Fruit fly (Drosophila melanogaster) whole organism, adult: ENCODE results near the gene Arl2.

Source experiments
- CG11617 ChIP-seq: fragments of 200-800 bp; sonication (Bioruptor generic); optimal IDR thresholded peaks from 2 replicates; lab custom pipeline; 2017; ENCODE audit warnings: mild to moderate bottlenecking, missing biosample characterization, missing genetic modification reagents, missing genetic modification characterization
- CG12768 ChIP-seq: fragments of 200-800 bp; sonication (Bioruptor generic); optimal IDR thresholded peaks from 2 replicates; lab custom pipeline; 2017; ENCODE audit warnings: missing biosample characterization, missing genetic modification characterization, mild to moderate bottlenecking, moderate library complexity, missing genetic modification reagents
- CG14711 ChIP-seq: fragments of 200-800 bp; sonication (Bioruptor generic); optimal IDR thresholded peaks from 2 replicates; lab custom pipeline; 2018; ENCODE audit warnings: missing biosample characterization, mild to moderate bottlenecking, missing genetic modification characterization, moderate library complexity
- CG1620 ChIP-seq: fragments of 200-800 bp; sonication (Bioruptor generic); optimal IDR thresholded peaks from 2 replicates; lab custom pipeline; 2016; ENCODE audit warnings: missing biosample characterization, missing genetic modification characterization
- CG33017 ChIP-seq: fragments of 200-800 bp; sonication (Bioruptor generic); optimal IDR thresholded peaks from 2 replicates; lab custom pipeline; 2018; ENCODE audit warnings: missing biosample characterization, mild to moderate bottlenecking, missing genetic modification characterization, moderate library complexity
- CG5204 ChIP-seq: fragments of 200-800 bp; sonication (Bioruptor generic); optimal IDR thresholded peaks from 2 replicates; lab custom pipeline; 2016; ENCODE audit warnings: missing biosample characterization, missing genetic modification characterization
- CG7045 ChIP-seq: fragments of 200-800 bp; sonication (Bioruptor generic); optimal IDR thresholded peaks from 2 replicates; lab custom pipeline; 2017; ENCODE audit warnings: missing biosample characterization, mild to moderate bottlenecking, missing genetic modification characterization
- CG7101 ChIP-seq: fragments of 200-800 bp; sonication (Bioruptor generic); optimal IDR thresholded peaks from 2 replicates; lab custom pipeline; 2018; ENCODE audit warnings: missing biosample characterization, mild to moderate bottlenecking, missing genetic modification characterization, moderate library complexity
- Clk ChIP-seq: fragments of 200-800 bp; sonication (Bioruptor generic); optimal IDR thresholded peaks from 2 replicates; lab custom pipeline; 2017; ENCODE audit warnings: missing biosample characterization, missing genetic modification characterization
- Crg-1 ChIP-seq: fragments of 200-800 bp; sonication (Bioruptor generic); optimal IDR thresholded peaks from 2 replicates; lab custom pipeline; 2016; ENCODE audit warnings: missing biosample characterization, missing genetic modification characterization
- Hr96 ChIP-seq: fragments of 200-800 bp; sonication (Bioruptor generic); optimal IDR thresholded peaks from 2 replicates; lab custom pipeline; 2016; ENCODE audit warnings: missing biosample characterization, missing genetic modification characterization
- Mnt ChIP-seq: fragments of 200-800 bp; sonication (Bioruptor generic); optimal IDR thresholded peaks from 2 replicates; lab custom pipeline; 2016; ENCODE audit warnings: missing biosample characterization, mild to moderate bottlenecking, missing genetic modification characterization
- bab1 ChIP-seq: fragments of 200-800 bp; sonication (Bioruptor generic); optimal IDR thresholded peaks from 3 replicates; lab custom pipeline; 2019; ENCODE audit warnings: missing biosample characterization, mild to moderate bottlenecking, missing genetic modification characterization, moderate library complexity
- cic ChIP-seq: fragments of 200-800 bp; sonication (Bioruptor generic); optimal IDR thresholded peaks from 2 replicates; lab custom pipeline; 2017; ENCODE audit warnings: missing biosample characterization, mild to moderate bottlenecking, missing genetic modification characterization, moderate library complexity
- cnc ChIP-seq, 2 experiments: fragments of >200 bp; optimal IDR thresholded peaks; 2 replicates each; lab custom pipeline; 2017
- kay ChIP-seq: fragments of 200-800 bp; sonication (Bioruptor generic); peaks from one replicate; lab custom pipeline; 2016; ENCODE audit warnings: missing biosample characterization, missing genetic modification characterization, borderline replicate concordance
- ovo ChIP-seq: fragments of 200-800 bp; sonication (Bioruptor generic); optimal IDR thresholded peaks from 2 replicates; lab custom pipeline; 2016; ENCODE audit warnings: missing biosample characterization, missing genetic modification characterization
- pad ChIP-seq: fragments of 200-800 bp; sonication (Bioruptor generic); optimal IDR thresholded peaks from 3 replicates; lab custom pipeline; 2017; ENCODE audit warnings: missing biosample characterization, missing genetic modification characterization, mild to moderate bottlenecking, moderate library complexity, missing genetic modification reagents
- tj ChIP-seq: fragments of 200-800 bp; sonication (Bioruptor generic); optimal IDR thresholded peaks from 3 replicates; lab custom pipeline; 2017; ENCODE audit warnings: missing biosample characterization, mild to moderate bottlenecking, missing genetic modification characterization, moderate library complexity
- toe ChIP-seq: fragments of 200-800 bp; sonication (Bioruptor generic); optimal IDR thresholded peaks from 2 replicates; lab custom pipeline; 2016; ENCODE audit warnings: missing biosample characterization, missing genetic modification characterization

The Arl2 gene

DNA sequence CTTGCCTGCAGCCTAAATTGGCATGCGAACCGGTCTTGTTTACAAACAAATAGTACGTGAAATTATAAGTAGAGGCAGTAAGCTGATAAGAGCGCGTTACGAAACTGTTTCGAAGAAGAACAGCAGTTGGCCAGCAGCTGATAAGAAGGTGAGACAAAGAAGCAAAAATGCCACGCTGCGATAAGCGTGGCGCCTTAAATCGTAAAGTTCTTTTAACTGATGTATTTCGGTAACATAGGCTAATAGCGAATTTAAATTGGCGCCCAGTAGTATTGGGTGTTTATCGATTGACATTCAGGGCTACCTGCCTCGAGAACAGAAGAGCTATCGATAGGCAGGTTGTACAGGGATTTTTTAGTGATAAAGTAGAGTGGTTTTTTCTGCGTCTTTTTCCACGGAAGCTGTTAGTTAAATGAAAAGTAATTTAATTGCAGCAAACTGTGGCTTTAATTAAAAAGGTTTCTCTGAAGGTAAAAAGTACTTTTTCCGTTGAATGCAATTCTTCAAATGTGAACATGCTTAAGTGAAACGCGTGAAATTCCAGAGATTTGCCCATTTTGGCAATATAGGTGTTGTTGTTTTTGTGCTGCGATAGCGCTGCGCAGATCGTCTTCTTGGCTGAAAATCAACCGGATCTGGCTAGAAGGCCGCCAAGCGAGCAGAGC lies 15.9 kb downstream of the Arl2 start, which contains the start of gene stck:
TSS of gene stck (plus strand) at position 353 of the 665 bp plus-strand sequence.
- TF ChIP-seq cic (peak; percentile 89), Hr96 (GFP tag; lab: Kevin White, UChicago) (peak; percentile 4), tj (no peak), kay (GFP tag; lab: Kevin White, UChicago) (peak; percentile 69), CG33017 (no peak), cnc (optimal IDR thresholded peaks at IDR 0.05; lab: Kevin White, UChicago) (no peak), CG5204 (GFP tag; lab: Kevin White, UChicago) (no peak), ovo (GFP tag; lab: Kevin White, UChicago) (no peak), CG14711 (tag; lab: Kevin White, UChicago) (no peak), CG7101 (tag; lab: Kevin White, UChicago) (no peak), bab1 (GFP tag; lab: Kevin White, UChicago) (no peak), Crg-1 (GFP tag; lab: Kevin White, UChicago) (no peak), CG7045 (GFP tag; lab: Kevin White, UChicago) (no peak), Mnt (GFP tag; lab: Kevin White, UChicago) (peak; percentile 30), CG11617 (GFP tag; lab: Kevin White, UChicago) (no peak), toe (GFP tag; lab: Kevin White, UChicago) (no peak), CG1620 (peak; percentile 49), Clk (GFP tag; lab: Kevin White, UChicago) (no peak), pad (GFP tag; lab: Kevin White, UChicago) (no peak), CG12768 (GFP tag; lab: Kevin White, UChicago) (no peak)

- TF ChIP-seq pad (GFP tag; lab: Kevin White, UChicago) (no peak), Hr96 (GFP tag; lab: Kevin White, UChicago) (no peak), CG33017 (no peak), cic (peak; percentile 17), CG14711 (tag; lab: Kevin White, UChicago) (no peak)
These were observed 16.6 kb downstream of the Arl2 start for dm6 chr3R:8357372-8357992.

DNA sequence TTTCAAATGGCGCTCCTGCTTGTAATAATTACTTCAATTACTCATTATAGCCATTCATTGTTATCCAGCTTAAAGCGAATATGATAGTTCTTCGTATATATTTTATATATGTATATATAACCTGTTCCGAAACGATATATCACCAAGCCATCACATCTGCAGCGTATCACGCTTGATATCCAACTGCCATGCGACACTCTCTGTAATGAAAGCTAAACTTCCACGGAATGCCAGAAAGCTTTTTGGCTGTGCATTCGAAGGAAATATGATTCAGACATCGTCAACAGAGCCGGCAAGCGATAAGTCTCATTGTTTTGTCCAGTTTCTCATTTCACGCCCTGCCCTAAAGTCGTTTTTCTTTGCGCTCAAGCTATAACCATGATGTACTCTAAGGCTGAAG lies 17.1 kb downstream of the Arl2 start:
- TF ChIP-seq CG7101 (tag; lab: Kevin White, UChicago) (no peak), kay (GFP tag; lab: Kevin White, UChicago) (peak; percentile 93), tj (peak; percentile 69), Mnt (GFP tag; lab: Kevin White, UChicago) (peak; percentile 60), ovo (GFP tag; lab: Kevin White, UChicago) (no peak), cnc (optimal IDR thresholded peaks at IDR 0.05; lab: Kevin White, UChicago) (no peak), CG7045 (GFP tag; lab: Kevin White, UChicago) (no peak)

DNA sequence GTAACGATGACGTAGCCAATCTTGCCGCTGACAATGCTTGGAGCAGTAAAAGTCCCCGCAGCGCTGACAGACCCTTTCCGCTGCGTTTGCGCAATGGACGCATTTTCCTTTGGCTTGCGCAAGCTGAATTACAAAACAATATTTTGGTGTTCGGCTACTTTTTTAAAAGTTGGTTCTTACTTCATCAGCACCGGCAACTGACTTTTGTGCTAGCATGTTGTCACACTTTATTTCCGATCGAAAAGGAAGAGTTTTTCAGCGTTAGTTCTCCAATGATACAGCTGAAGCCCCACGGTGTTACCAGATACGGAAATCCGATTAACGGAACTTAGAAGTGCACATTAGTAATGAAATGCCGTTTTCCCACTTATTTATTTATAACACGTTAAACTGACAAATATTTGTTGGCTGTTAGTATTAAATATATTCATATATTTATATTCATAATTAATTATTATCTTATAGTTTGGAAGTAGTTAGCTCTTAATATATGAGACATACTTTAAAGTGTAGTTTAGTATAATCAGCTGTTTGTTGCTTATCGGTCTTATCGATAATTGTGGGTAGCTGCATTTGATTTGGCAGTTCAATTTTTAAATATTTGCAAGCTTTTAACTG lies 21.5 kb downstream of the Arl2 start, which contains the start of the genes Veneno and CG7963:
TSS of gene Veneno (minus strand) at position 296 of the 618 bp plus-strand sequence.
TSS of gene CG7963 (plus strand) at position 568 of the 618 bp plus-strand sequence.
- TF ChIP-seq bab1 (GFP tag; lab: Kevin White, UChicago) (peak; percentile 4), ovo (GFP tag; lab: Kevin White, UChicago) (peak; percentile 68), pad (GFP tag; lab: Kevin White, UChicago) (no peak), tj (peak; percentile 65)

- TF ChIP-seq CG11617 (GFP tag; lab: Kevin White, UChicago) = no peak
- TF ChIP-seq CG33017 = no peak
- no peak for TF ChIP-seq Mnt (GFP tag; lab: Kevin White, UChicago)
- TF ChIP-seq CG1620 = no peak
- TF ChIP-seq CG7101 (tag; lab: Kevin White, UChicago) = no peak
These were observed 27.7 kb downstream of the Arl2 start for dm6 chr3R:8368553-8368952.

DNA sequence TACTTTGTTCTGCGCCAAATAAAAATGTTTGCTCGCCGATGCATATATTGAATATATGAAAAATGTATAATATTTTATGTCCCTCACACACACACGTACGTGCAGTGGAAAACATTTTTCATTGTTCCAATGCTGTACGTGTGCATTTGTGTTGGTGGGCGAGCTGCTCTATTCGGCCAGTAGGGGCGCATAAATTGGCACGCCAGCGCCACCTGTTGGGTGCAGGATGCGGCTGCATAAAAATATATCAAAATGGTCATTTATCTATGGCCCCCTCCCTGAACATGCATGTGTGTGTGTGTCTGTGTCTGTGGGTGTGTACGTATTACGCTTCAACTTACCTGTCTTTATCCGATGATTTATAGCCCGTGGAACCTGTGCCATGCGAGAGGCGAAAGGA lies 48.7 kb downstream of the Arl2 start:
- TF ChIP-seq pad (GFP tag; lab: Kevin White, UChicago) (no peak), CG12768 (GFP tag; lab: Kevin White, UChicago) (no peak), CG5204 (GFP tag; lab: Kevin White, UChicago) (no peak), CG14711 (tag; lab: Kevin White, UChicago) (no peak), Clk (GFP tag; lab: Kevin White, UChicago) (no peak), tj (no peak), toe (GFP tag; lab: Kevin White, UChicago) (no peak), Hr96 (GFP tag; lab: Kevin White, UChicago) (no peak), ovo (GFP tag; lab: Kevin White, UChicago) (no peak)
